Fruit fly (Drosophila melanogaster): ENCODE data around the gene CG13856.

The CG13856 gene

DNA sequence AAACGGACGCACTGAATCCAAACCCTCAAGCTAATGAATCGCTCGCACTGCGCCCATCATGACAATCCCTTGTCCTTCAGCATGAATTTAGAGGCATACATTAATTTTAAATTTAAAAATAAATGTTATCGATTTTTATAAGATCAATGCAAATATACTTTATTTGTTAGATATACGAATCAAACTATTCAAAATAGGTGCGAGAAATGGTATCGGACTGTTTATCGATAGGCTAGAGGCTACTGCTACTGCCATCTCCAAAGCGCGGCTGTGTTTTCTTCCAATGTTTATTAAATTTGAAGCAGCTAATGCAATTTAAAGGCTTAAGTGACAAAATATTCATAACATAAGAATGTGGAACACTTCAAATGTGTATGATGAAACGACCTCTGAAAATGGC, 21.4 kb upstream of the CG13856 start, which contains the start of gene CG43342 (continued):
- TF ChIP-seq CG2875 (GFP tag; optimal IDR thresholded peaks at IDR 0.05) (no peak), sens (GFP tag) (peak; percentile 69), peb (GFP tag; IDR thresholded peaks at IDR 0.05) (no peak), MBD-R2 (GFP tag; IDR thresholded peaks at IDR 0.05) (peak; percentile 59), CG1602 (GFP tag; optimal IDR thresholded peaks at IDR 0.05) (no peak), BtbVII (GFP tag; optimal IDR thresholded peaks at IDR 0.05) (no peak), inv (GFP tag; IDR thresholded peaks at IDR 0.05; ENCODE audit: partially characterized antibody) (peak; percentile 49; the same call in 1 of the 2 replicates), CG6175 (GFP tag; IDR thresholded peaks at IDR 0.05) (no peak), NC2α (GFP tag; optimal IDR thresholded peaks at IDR 0.05) (no peak), schlank (tag; optimal IDR thresholded peaks at IDR 0.05) (no peak), shn (GFP tag; optimal IDR thresholded peaks at IDR 0.05) (no peak), nom (GFP tag; optimal IDR thresholded peaks at IDR 0.05) (no peak), bcd (GFP tag; optimal IDR thresholded peaks at IDR 0.05) (no peak), twi (tag; optimal IDR thresholded peaks at IDR 0.05) (no peak), CG9932 (GFP tag; IDR thresholded peaks at IDR 0.05) (no peak), cad (GFP tag; optimal IDR thresholded peaks at IDR 0.05) (no peak), sna (GFP tag; IDR thresholded peaks at IDR 0.05; ENCODE audit: partially characterized antibody) (peak; percentile 81), CG2116 (GFP tag; optimal IDR thresholded peaks at IDR 0.05) (peak; percentile 69), Atf6 (GFP tag; IDR thresholded peaks at IDR 0.05) (no peak), D19A (tag; optimal IDR thresholded peaks at IDR 0.05) (no peak), CG8281 (tag; optimal IDR thresholded peaks at IDR 0.05) (no peak), CG10267 (tag; optimal IDR thresholded peaks at IDR 0.05) (peak; percentile 6), dmrt11E (tag; optimal IDR thresholded peaks at IDR 0.05) (no peak), Oli (tag; optimal IDR thresholded peaks at IDR 0.05) (no peak), HLH4C (GFP tag; IDR thresholded peaks at IDR 0.05; ENCODE audit: partially characterized antibody) (peak; percentile 92), CG17186 (GFP tag; optimal IDR thresholded peaks at IDR 0.05) (no peak), CG13296 (GFP tag; optimal IDR thresholded peaks at IDR 0.05) (no peak), luna (GFP tag; optimal IDR thresholded peaks at IDR 0.05) (no peak), CG6272 (GFP tag; IDR thresholded peaks at IDR 0.05) (no peak), lov (optimal IDR thresholded peaks at IDR 0.05) (no peak), lov (GFP tag; IDR thresholded peaks at IDR 0.05) (no peak), amos (GFP tag; IDR thresholded peaks at IDR 0.05; ENCODE audit: partially characterized antibody) (peak; percentile 77), bbx (GFP tag; IDR thresholded peaks at IDR 0.05; ENCODE audit: partially characterized antibody) (peak; percentile 84), CG7963 (GFP tag; IDR thresholded peaks at IDR 0.05; ENCODE audit: partially characterized antibody) (peak; percentile 84), lilli (GFP tag; optimal IDR thresholded peaks at IDR 0.05) (no peak), wdn (GFP tag; IDR thresholded peaks at IDR 0.05) (no peak), repo (GFP tag; optimal IDR thresholded peaks at IDR 0.05) (no peak), Nf-YC (tag; optimal IDR thresholded peaks at IDR 0.05) (no peak), bigmax (GFP tag; optimal IDR thresholded peaks at IDR 0.05) (no peak), CG11560 (tag; IDR thresholded peaks at IDR 0.05) (peak; percentile 71; the same call in 2 of the 3 replicates), CG9215 (GFP tag; IDR thresholded peaks at IDR 0.05) (no peak), Taf1 (GFP tag; IDR thresholded peaks at IDR 0.05) (no peak), CG11504 (tag; optimal IDR thresholded peaks at IDR 0.05) (no peak), hbn (GFP tag; IDR thresholded peaks at IDR 0.05; ENCODE audit: partially characterized antibody) (peak; percentile 63), CG8765 (GFP tag; IDR thresholded peaks at IDR 0.05) (no peak), CG6683 (GFP tag; optimal IDR thresholded peaks at IDR 0.05) (no peak), Ada2b (GFP tag; IDR thresholded peaks at IDR 0.05) (no peak), dan (GFP tag; IDR thresholded peaks at IDR 0.05) (no peak), Elba2 (GFP tag; optimal IDR thresholded peaks at IDR 0.05) (no peak), MTF-1 (GFP tag; optimal IDR thresholded peaks at IDR 0.05; ENCODE audit: borderline replicate concordance) (no peak), CG17385 (GFP tag; optimal IDR thresholded peaks at IDR 0.05) (no peak), stc (GFP tag; IDR thresholded peaks at IDR 0.05) (no peak)
